Fruit fly (Drosophila melanogaster) whole organism: Measurements from ENCODE around the gene IntS10.

Source experiments
- CG8478 ChIP-seq: fragments of >200 bp; optimal IDR thresholded peaks from 2 replicates; lab custom pipeline; 2018; ENCODE audit warnings: inconsistent platforms
- Dll ChIP-seq: fragments of >200 bp; optimal IDR thresholded peaks from 2 replicates; lab custom pipeline; 2017
- pan ChIP-seq: fragments of >200 bp; optimal IDR thresholded peaks from 2 replicates; lab custom pipeline; 2017
- psq ChIP-seq: fragments of >200 bp; optimal IDR thresholded peaks from 2 replicates; lab custom pipeline; 2017
- usp ChIP-seq: fragments of >200 bp; optimal IDR thresholded peaks from 2 replicates; lab custom pipeline; 2017; ENCODE audit warnings: missing biosample characterization, missing genetic modification characterization, mixed read lengths

DNA sequence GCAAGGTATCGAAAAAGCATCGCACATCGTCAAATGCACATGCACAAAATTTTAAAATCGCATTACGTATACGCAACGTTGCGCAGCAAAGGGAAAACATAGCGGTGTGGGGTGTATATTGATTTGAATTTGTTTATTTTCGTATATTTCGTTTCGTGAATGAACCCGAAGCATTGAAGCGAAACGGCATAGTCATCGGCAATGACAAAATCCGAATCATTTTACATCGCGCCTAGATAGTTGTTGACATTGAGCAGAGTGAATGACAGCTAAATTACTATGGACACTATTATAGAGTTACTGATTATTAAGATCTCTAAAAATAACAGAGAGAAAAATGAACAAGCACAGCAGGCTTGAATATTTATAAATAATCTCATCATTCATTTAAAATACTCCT, 33.2 kb upstream of the IntS10 start:
- TF ChIP-seq Dll (no peak), psq (no peak), usp (GFP tag; lab: Kevin White, UChicago) (no peak), CG8478 (lab: Kevin White, UChicago) (no peak), pan (no peak)
